Fruit fly (Drosophila melanogaster): ENCODE data around the gene Sms.

Gene Sms

DNA sequence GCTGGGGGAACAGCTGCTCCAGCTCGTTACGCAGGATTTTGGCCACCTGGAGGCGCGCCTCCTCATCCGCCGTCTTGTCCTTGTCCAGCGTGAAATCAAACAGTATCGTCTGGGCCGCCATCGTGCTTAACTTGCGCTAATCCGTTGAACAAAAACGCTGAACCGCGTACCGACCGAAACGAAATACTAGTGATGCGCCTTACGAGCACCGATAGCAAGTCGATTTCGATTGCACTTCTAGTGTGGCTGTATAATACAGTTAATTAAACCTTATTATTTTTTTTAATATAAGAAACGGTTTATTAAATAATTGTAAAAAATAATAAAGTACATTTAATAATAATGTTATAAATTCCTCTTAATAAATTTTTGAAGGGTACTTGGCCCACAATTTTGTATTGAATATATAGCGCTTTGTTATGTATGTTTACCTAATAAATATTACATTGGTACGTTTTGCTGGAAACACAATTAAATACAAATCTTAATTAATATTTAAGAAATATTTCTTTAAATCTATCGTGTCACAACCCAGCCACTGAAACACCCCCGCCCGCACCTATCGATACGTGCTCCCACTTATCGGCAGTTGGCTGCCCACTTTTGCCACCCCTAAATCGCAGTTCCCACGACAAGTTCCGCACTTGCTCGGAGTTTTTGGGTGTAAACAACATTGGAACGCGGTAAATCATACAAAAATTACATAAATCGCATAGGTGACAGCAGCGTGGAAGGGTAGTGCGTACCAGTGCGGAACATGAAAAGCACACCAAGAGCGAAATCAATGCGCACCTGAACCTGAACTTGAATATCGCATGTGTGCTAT is at the start of gene Sms, which contains the start of gene INPP5E (continued):
- TF ChIP-seq CG32532 (GFP tag; IDR thresholded peaks at IDR 0.05) (peak; percentile 69), crc (GFP tag; optimal IDR thresholded peaks at IDR 0.05) (no peak), hth (optimal IDR thresholded peaks at IDR 0.05) (no peak), kah (GFP tag; optimal IDR thresholded peaks at IDR 0.05) (no peak), CG6689 (GFP tag; IDR thresholded peaks at IDR 0.05) (peak; percentile 43), Ets97D (GFP tag; optimal IDR thresholded peaks at IDR 0.05) (peak; percentile 17), row (GFP tag; IDR thresholded peaks at IDR 0.05) (peak; percentile 88), CG1233 (GFP tag; optimal IDR thresholded peaks at IDR 0.05) (peak; percentile 4), CG16863 (GFP tag; optimal IDR thresholded peaks at IDR 0.05) (no peak), chif (GFP tag; optimal IDR thresholded peaks at IDR 0.05) (no peak), chinmo (GFP tag; IDR thresholded peaks at IDR 0.05; ENCODE audit: partially characterized antibody) (peak; percentile 66; the same call in 2 of the 4 replicates), CG2889 (GFP tag; IDR thresholded peaks at IDR 0.05) (0 out of 3 replicates have a peak, but pooled peaks have one; percentile 39), jigr1 (GFP tag; IDR thresholded peaks at IDR 0.05) (peak; percentile 83; the same call in 1 of the 3 replicates), cwo (GFP tag; optimal IDR thresholded peaks at IDR 0.05) (no peak), hbn (GFP tag; IDR thresholded peaks at IDR 0.05; ENCODE audit: partially characterized antibody) (peak; percentile 80), CG1024 (GFP tag; IDR thresholded peaks at IDR 0.05) (no peak), gfzf (GFP tag; optimal IDR thresholded peaks at IDR 0.05) (peak; percentile 12), ac (GFP tag; optimal IDR thresholded peaks at IDR 0.05) (no peak), tin (GFP tag; optimal IDR thresholded peaks at IDR 0.05) (peak; percentile 60), CG18599 (GFP tag; optimal IDR thresholded peaks at IDR 0.05) (peak; percentile 47), Side (GFP tag; optimal IDR thresholded peaks at IDR 0.05) (no peak), CG9437 (GFP tag; optimal IDR thresholded peaks at IDR 0.05) (peak; percentile 53), shn (GFP tag; optimal IDR thresholded peaks at IDR 0.05) (no peak), CG14667 (GFP tag; IDR thresholded peaks at IDR 0.05) (peak; percentile 48; the same call in 1 of the 2 replicates), run (tag; optimal IDR thresholded peaks at IDR 0.05) (no peak), oc (tag; optimal IDR thresholded peaks at IDR 0.05) (no peak), sima (GFP tag; optimal IDR thresholded peaks at IDR 0.05) (no peak), ap (GFP tag; IDR thresholded peaks at IDR 0.05) (no peak), Dfd (GFP tag; optimal IDR thresholded peaks at IDR 0.05) (no peak), sna (GFP tag; IDR thresholded peaks at IDR 0.05; ENCODE audit: partially characterized antibody) (peak; percentile 75; the same call in 1 of the 2 replicates), Elba2 (GFP tag; optimal IDR thresholded peaks at IDR 0.05) (peak; percentile 11), grn (GFP tag; optimal IDR thresholded peaks at IDR 0.05) (no peak), pb (GFP tag; optimal IDR thresholded peaks at IDR 0.05) (no peak), CG17359 (tag; optimal IDR thresholded peaks at IDR 0.05) (peak; percentile 55), BtbVII (GFP tag; optimal IDR thresholded peaks at IDR 0.05) (no peak), H15 (GFP tag; IDR thresholded peaks at IDR 0.05) (peak; percentile 52; the same call in 1 of the 3 replicates), CG15696 (tag; optimal IDR thresholded peaks at IDR 0.05) (peak; percentile 59), CG10979 (tag; optimal IDR thresholded peaks at IDR 0.05) (peak; percentile 34), corto (GFP tag; optimal IDR thresholded peaks at IDR 0.05) (no peak), pzg (GFP tag; optimal IDR thresholded peaks at IDR 0.05) (peak; percentile 31), Lpt (GFP tag; optimal IDR thresholded peaks at IDR 0.05) (no peak), CG5953 (GFP tag; IDR thresholded peaks at IDR 0.05) (no peak), CG9817 (tag; optimal IDR thresholded peaks at IDR 0.05) (peak; percentile 42), CG4820 (GFP tag; optimal IDR thresholded peaks at IDR 0.05) (peak; percentile 33)

All from whole organism, embryonic.